Fruit fly (Drosophila melanogaster): ENCODE measurements around the gene CG12420.

DNA sequence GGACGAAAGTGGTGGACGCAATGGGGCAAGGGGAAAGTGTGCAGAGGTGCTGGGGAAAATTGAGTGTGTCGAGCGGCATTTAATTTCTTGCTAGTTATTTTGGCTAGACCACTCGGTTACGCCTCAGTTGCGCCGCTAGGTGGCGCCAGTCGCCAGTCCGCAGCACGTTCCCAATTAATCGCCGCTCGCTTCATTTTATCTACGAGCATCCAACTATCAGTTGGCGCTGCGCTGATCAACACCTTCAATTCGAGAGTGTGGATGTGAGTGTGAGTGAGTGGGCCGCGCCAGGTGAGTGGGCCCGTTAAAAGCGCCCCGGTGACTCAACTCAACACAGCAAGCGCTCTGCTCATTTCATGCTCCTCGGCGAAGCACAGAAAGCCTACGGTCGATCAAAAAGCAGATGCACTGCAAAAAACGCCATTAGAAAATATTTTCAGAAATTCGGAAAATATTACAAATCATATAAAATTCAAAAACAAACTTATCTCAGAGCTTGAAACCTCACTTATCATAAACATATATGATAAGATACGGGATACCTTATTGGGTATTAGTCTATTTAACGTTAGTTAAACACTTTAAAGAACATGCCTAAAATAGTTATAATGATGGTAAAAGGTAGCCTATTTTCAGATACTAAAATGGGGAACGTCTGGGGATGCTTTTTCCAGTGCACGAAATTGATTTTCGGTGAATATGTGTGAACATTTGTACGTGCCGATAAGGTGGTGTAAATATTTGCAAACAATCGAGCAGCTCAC is 45.8 kb downstream of the CG12420 start:
- TF ChIP-seq Dll (optimal IDR thresholded peaks at IDR 0.05) = no peak
- no peak for TF ChIP-seq usp (GFP tag; optimal IDR thresholded peaks at IDR 0.05)

All from whole organism.